Fruit fly (Drosophila melanogaster) whole organism, prepupa: ENCODE data around the gene msi.
A peak's percentile ranks its signal among the peaks of the same experiment; 100 is the strongest.

Source experiments
- Blimp-1 ChIP-seq: fragments of 200-800 bp; sonication (Bioruptor generic); optimal IDR thresholded peaks from 3 replicates; lab custom pipeline; 2017; ENCODE audit warnings: missing biosample characterization, missing genetic modification characterization, mild to moderate bottlenecking, moderate library complexity, missing genetic modification reagents
- CG6163 ChIP-seq: fragments of 200-800 bp; sonication (Bioruptor generic); IDR thresholded peaks from 3 replicates; pipeline ENCODE4 v1.3.6; 2022; ENCODE audit warnings: missing biosample characterization, missing genetic modification characterization
- CG8632 ChIP-seq: fragments of 200-800 bp; sonication (Bioruptor generic); optimal IDR thresholded peaks from 3 replicates; lab custom pipeline; 2016; ENCODE audit warnings: missing biosample characterization, missing genetic modification characterization
- Eip78C ChIP-seq: fragments of 200-800 bp; sonication (Bioruptor generic); peaks from one replicate; lab custom pipeline; 2016; ENCODE audit warnings: missing biosample characterization, missing genetic modification characterization
- Eip93F ChIP-seq: fragments of 200-800 bp; sonication (Bioruptor generic); optimal IDR thresholded peaks from 2 replicates; lab custom pipeline; 2016; ENCODE audit warnings: missing biosample characterization, mild to moderate bottlenecking, missing genetic modification characterization
- Ets21C ChIP-seq: fragments of 200-800 bp; sonication (Bioruptor generic); optimal IDR thresholded peaks from 3 replicates; lab custom pipeline; 2016; ENCODE audit warnings: missing biosample characterization, missing genetic modification characterization
- Gug ChIP-seq: fragments of 200-800 bp; sonication (Bioruptor generic); IDR thresholded peaks from 2 replicates; pipeline ENCODE4 v1.3.6; 2022; ENCODE audit warnings: missing biosample characterization, missing genetic modification characterization
- Sox15 ChIP-seq: fragments of 200-800 bp; sonication (Bioruptor generic); optimal IDR thresholded peaks from 3 replicates; lab custom pipeline; 2016; ENCODE audit warnings: missing biosample characterization, missing genetic modification characterization
- dsx ChIP-seq: fragments of 200-800 bp; optimal IDR thresholded peaks from 3 replicates; lab custom pipeline; 2019; ENCODE audit warnings: missing biosample characterization, mild to moderate bottlenecking, missing genetic modification characterization, moderate library complexity; ENCODE audit not compliant: poor library complexity, severe bottlenecking
- fd59A ChIP-seq: fragments of 200-800 bp; sonication (Bioruptor generic); optimal IDR thresholded peaks from 2 replicates; lab custom pipeline; 2017; ENCODE audit warnings: missing biosample characterization, mild to moderate bottlenecking, missing genetic modification characterization, missing genetic modification reagents
- fkh ChIP-seq: fragments of 200-800 bp; sonication (Bioruptor generic); optimal IDR thresholded peaks from 3 replicates; lab custom pipeline; 2017; ENCODE audit warnings: missing biosample characterization, mild to moderate bottlenecking, missing genetic modification characterization, moderate library complexity
- pdm3 ChIP-seq: fragments of 200-800 bp; sonication (Bioruptor generic); optimal IDR thresholded peaks from 3 replicates; lab custom pipeline; 2016; ENCODE audit warnings: missing biosample characterization, missing genetic modification characterization
- salr ChIP-seq, 2 experiments: fragments of 200-800 bp; sonication (Bioruptor generic); optimal IDR thresholded peaks; 3 replicates each; lab custom pipeline; 2016 to 2018; ENCODE audit warnings: missing biosample characterization in 2 of 2, missing genetic modification characterization in 2 of 2, mild to moderate bottlenecking in 1 of 2

dm6 chr3R:25552181-25552580 lies 36.3 kb downstream of the msi start:
- TF ChIP-seq Blimp-1 (GFP tag; lab: Kevin White, UChicago) (no peak), CG8632 (GFP tag; lab: Kevin White, UChicago) (peak; percentile 27), pdm3 (GFP tag; lab: Kevin White, UChicago) (no peak), CG6163 (GFP tag; lab: Robert Waterston, UW) (peak; percentile 42; the same call in 2 of the 3 replicates), fkh (no peak), Ets21C (GFP tag; lab: Kevin White, UChicago) (no peak), Eip78C (GFP tag; lab: Kevin White, UChicago) (peak; percentile 69), Sox15 (no peak), fd59A (GFP tag; lab: Kevin White, UChicago) (no peak), Eip93F (GFP tag; lab: Kevin White, UChicago) (no peak), salr (GFP tag; optimal IDR thresholded peaks at IDR 0.05; lab: Kevin White, UChicago) (peak in 1 of 2 experiments; percentile 4), dsx (GFP tag; lab: Kevin White, UChicago) (no peak), Gug (GFP tag; lab: Robert Waterston, UW) (no peak)
